Fruit fly (Drosophila melanogaster): ENCODE measurements around the gene CG10650.

The CG10650 gene

dm6 chr2L:19035013-19035412, 39.3 kb upstream of the CG10650 start:
- TF ChIP-seq CG15601 (tag; optimal IDR thresholded peaks at IDR 0.05) (no peak), eyg (GFP tag; optimal IDR thresholded peaks at IDR 0.05) (no peak), Deaf1 (tag; optimal IDR thresholded peaks at IDR 0.05) (peak; percentile 42), Taf1 (GFP tag; IDR thresholded peaks at IDR 0.05) (no peak), gsb (GFP tag; IDR thresholded peaks at IDR 0.05) (no peak), insv (GFP tag; optimal IDR thresholded peaks at IDR 0.05) (no peak), CG8765 (GFP tag; IDR thresholded peaks at IDR 0.05) (no peak), CG4282 (GFP tag; optimal IDR thresholded peaks at IDR 0.05) (no peak), Sox100B (GFP tag; optimal IDR thresholded peaks at IDR 0.05) (no peak), CG5245 (GFP tag; optimal IDR thresholded peaks at IDR 0.05) (no peak), Oli (tag; optimal IDR thresholded peaks at IDR 0.05) (no peak), Hmx (GFP tag; optimal IDR thresholded peaks at IDR 0.05) (no peak), cg (GFP tag; optimal IDR thresholded peaks at IDR 0.05) (peak; percentile 72), gcm (GFP tag; optimal IDR thresholded peaks at IDR 0.05) (peak; percentile 66), CG11504 (tag; optimal IDR thresholded peaks at IDR 0.05) (no peak)

DNA sequence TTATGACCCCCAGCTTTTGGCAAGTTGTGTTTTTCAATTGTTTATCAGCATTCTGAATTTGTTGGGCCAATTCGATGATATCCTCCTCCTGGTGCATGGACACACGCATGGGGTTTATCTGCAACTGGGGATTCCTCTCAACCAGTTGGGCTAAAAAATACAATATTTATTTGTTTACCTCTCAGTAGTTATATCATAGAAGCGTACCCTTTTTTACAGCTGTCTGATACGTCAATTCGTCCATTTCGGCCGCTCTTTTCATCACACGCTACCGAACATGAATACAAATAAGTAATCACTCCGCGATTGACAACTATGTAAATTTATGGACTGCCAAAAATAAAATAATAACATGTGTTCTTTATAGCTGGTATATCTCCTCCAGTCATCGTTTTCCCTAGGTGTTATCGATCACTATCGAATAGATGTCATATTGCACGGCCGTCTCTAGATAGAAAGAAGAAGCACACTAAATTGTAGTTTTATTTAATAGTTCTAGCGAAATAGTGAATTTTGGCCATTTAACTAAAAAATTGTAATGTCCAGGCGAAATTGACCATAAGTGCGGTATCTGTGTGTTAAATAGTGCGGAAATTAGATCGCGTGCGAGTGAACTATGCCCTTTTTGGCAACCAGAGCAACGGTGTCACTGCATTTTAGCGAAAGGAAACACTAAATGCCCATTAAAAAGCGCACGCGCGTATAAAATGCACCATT, 38.6 kb upstream of the CG10650 start, which contains the start of the genes mib2 and CG31800:
Gene mib2 (plus strand): TSS at position 232 of the 717 bp plus-strand sequence.
Gene CG31800 (minus strand): TSS at position 364 of the 717 bp plus-strand sequence.
- TF ChIP-seq cwo (GFP tag; optimal IDR thresholded peaks at IDR 0.05) (no peak), CG7963 (GFP tag; IDR thresholded peaks at IDR 0.05; ENCODE audit: partially characterized antibody) (peak; percentile 86), ab (GFP tag; optimal IDR thresholded peaks at IDR 0.05) (no peak), crol (GFP tag; IDR thresholded peaks at IDR 0.05) (no peak), B-H1 (GFP tag; IDR thresholded peaks at IDR 0.05) (no peak), hkb (optimal IDR thresholded peaks at IDR 0.05) (no peak), hkb (GFP tag; IDR thresholded peaks at IDR 0.05) (no peak), CG15514 (GFP tag; optimal IDR thresholded peaks at IDR 0.05) (peak; percentile 26), Bteb2 (GFP tag; optimal IDR thresholded peaks at IDR 0.05) (no peak), CG11696 (GFP tag; IDR thresholded peaks at IDR 0.05) (no peak), Sox100B (GFP tag; optimal IDR thresholded peaks at IDR 0.05) (no peak), CG12071 (GFP tag; optimal IDR thresholded peaks at IDR 0.05) (no peak), sens (GFP tag) (peak; percentile 55), Fer3 (tag; optimal IDR thresholded peaks at IDR 0.05) (no peak), CG31388 (GFP tag; optimal IDR thresholded peaks at IDR 0.05) (no peak), Ada2b (GFP tag; IDR thresholded peaks at IDR 0.05) (no peak), CkIIα-i1 (GFP tag; IDR thresholded peaks at IDR 0.05) (no peak), ems (GFP tag; optimal IDR thresholded peaks at IDR 0.05) (no peak), CG34224 (GFP tag; IDR thresholded peaks at IDR 0.05; ENCODE audit: partially characterized antibody) (peak; percentile 80), ERR (GFP tag; optimal IDR thresholded peaks at IDR 0.05) (no peak), abd-A (tag; optimal IDR thresholded peaks at IDR 0.05) (peak; percentile 74), mam (GFP tag; optimal IDR thresholded peaks at IDR 0.05) (no peak), Jarid2 (GFP tag; optimal IDR thresholded peaks at IDR 0.05) (no peak), Hmr (GFP tag; optimal IDR thresholded peaks at IDR 0.05) (no peak), CG43689 (GFP tag; IDR thresholded peaks at IDR 0.05) (no peak), CG10147 (GFP tag; optimal IDR thresholded peaks at IDR 0.05) (peak; percentile 32), psq (GFP tag; optimal IDR thresholded peaks at IDR 0.05) (no peak), CG13287 (GFP tag; IDR thresholded peaks at IDR 0.05; ENCODE audit: partially characterized antibody) (peak; percentile 78), CG11093 (GFP tag; IDR thresholded peaks at IDR 0.05) (no peak), Asciz (GFP tag; optimal IDR thresholded peaks at IDR 0.05) (no peak), CG2116 (GFP tag; optimal IDR thresholded peaks at IDR 0.05) (peak; percentile 73), CG6654 (GFP tag; optimal IDR thresholded peaks at IDR 0.05) (no peak), Blimp-1 (GFP tag; optimal IDR thresholded peaks at IDR 0.05) (no peak), stwl (tag; optimal IDR thresholded peaks at IDR 0.05) (peak; percentile 59), bbx (GFP tag; IDR thresholded peaks at IDR 0.05; ENCODE audit: partially characterized antibody) (peak; percentile 91), CG3995 (GFP tag; optimal IDR thresholded peaks at IDR 0.05) (peak; percentile 48)

Data from whole organism, embryonic.